Worm (Caenorhabditis elegans) whole organism, L4 larva: ENCODE measurements around the gene abf-6.

Experiments used
- F37D6.2 ChIP-seq: sonication (generic microtip); optimal IDR thresholded peaks from 2 replicates; lab custom pipeline; 2016; ENCODE audit warnings: mild to moderate bottlenecking, missing genetic modification characterization, missing compliant biosample characterization
- F44E2.7 ChIP-seq: fragments of 200-800 bp; sonication (Bioruptor generic); IDR thresholded peaks from 2 replicates; pipeline ENCODE4 v2.1.2; 2022; ENCODE audit warnings: missing genetic modification characterization, missing compliant biosample characterization
- R02D3.7 ChIP-seq: fragments of 150-350 bp; sonication (generic microtip); optimal IDR thresholded peaks from 3 replicates; lab custom pipeline; 2014; ENCODE audit warnings: missing biosample characterization, missing genetic modification characterization
- T20F7.1 ChIP-seq: fragments of 200-800 bp; sonication (Bioruptor generic); optimal IDR thresholded peaks from 2 replicates; lab custom pipeline; 2018; ENCODE audit warnings: mild to moderate bottlenecking, missing genetic modification characterization, missing compliant biosample characterization
- T26A8.4 ChIP-seq: fragments of 200-800 bp; sonication (Bioruptor generic); IDR thresholded peaks from 2 replicates; pipeline ENCODE4 v1.3.6; 2022; ENCODE audit warnings: missing genetic modification characterization, missing compliant biosample characterization
- Y48G9A.11 ChIP-seq: fragments of 200-800 bp; sonication (Bioruptor generic); IDR thresholded peaks from 2 replicates; pipeline ENCODE4 v1.3.6; 2022; ENCODE audit warnings: missing genetic modification reagents, missing genetic modification characterization, missing compliant biosample characterization
- Y5F2A.4 ChIP-seq: fragments of 200-800 bp; sonication (Bioruptor generic); optimal IDR thresholded peaks from 2 replicates; lab custom pipeline; 2018; ENCODE audit warnings: mild to moderate bottlenecking, missing genetic modification characterization, missing compliant biosample characterization
- Y75B8A.6 ChIP-seq: fragments of 200-800 bp; sonication (Bioruptor generic); IDR thresholded peaks from 2 replicates; pipeline ENCODE4 v1.3.6; 2022; ENCODE audit warnings: missing genetic modification reagents, missing genetic modification characterization, missing compliant biosample characterization
- ZK337.2 ChIP-seq: fragments of 200-800 bp; sonication (Bioruptor generic); IDR thresholded peaks from 2 replicates; pipeline ENCODE4 v1.3.6; 2022; ENCODE audit warnings: missing genetic modification reagents, missing genetic modification characterization, missing compliant biosample characterization
- ama-1 ChIP-seq: fragments of 150-350 bp; optimal IDR thresholded peaks from 2 replicates; lab custom pipeline; 2014; ENCODE audit warnings: inconsistent platforms, mixed read lengths
- arid-1 ChIP-seq: fragments of 200-800 bp; sonication (Bioruptor generic); conservative IDR thresholded peaks from 2 replicates; pipeline ENCODE4 v1.3.6; 2022; ENCODE audit warnings: missing genetic modification reagents, missing genetic modification characterization, missing compliant biosample characterization
- ceh-32 ChIP-seq: sonication (generic microtip); optimal IDR thresholded peaks from 2 replicates; lab custom pipeline; 2016; ENCODE audit warnings: mild to moderate bottlenecking, missing genetic modification characterization, missing compliant biosample characterization; ENCODE audit not compliant: poor library complexity
- ceh-44 ChIP-seq: fragments of 200-800 bp; sonication (Bioruptor generic); IDR thresholded peaks from 2 replicates; pipeline ENCODE4 v1.3.6; 2022; ENCODE audit warnings: missing genetic modification reagents, missing genetic modification characterization, missing compliant biosample characterization
- ctbp-1 ChIP-seq: fragments of 200-800 bp; sonication (Bioruptor generic); IDR thresholded peaks from 2 replicates; pipeline ENCODE4 v1.3.6; 2022; ENCODE audit warnings: missing genetic modification reagents, missing genetic modification characterization, missing compliant biosample characterization
- daf-8 ChIP-seq: fragments of 200-800 bp; sonication (Bioruptor generic); IDR thresholded peaks from 2 replicates; pipeline ENCODE4 v1.3.6; 2022; ENCODE audit warnings: missing genetic modification characterization, missing compliant biosample characterization
- dmd-6 ChIP-seq: fragments of 200-800 bp; sonication (Bioruptor generic); IDR thresholded peaks from 2 replicates; pipeline ENCODE4 v1.3.6; 2022; ENCODE audit warnings: missing genetic modification reagents, missing genetic modification characterization, missing compliant biosample characterization
- dmd-8 ChIP-seq: fragments of 200-800 bp; sonication (Bioruptor generic); IDR thresholded peaks from 2 replicates; pipeline ENCODE4 v1.3.6; 2022; ENCODE audit warnings: missing genetic modification characterization, missing compliant biosample characterization
- dmd-9 ChIP-seq: fragments of 200-800 bp; sonication (Bioruptor generic); IDR thresholded peaks from 2 replicates; pipeline ENCODE4 v1.3.6; 2022; ENCODE audit warnings: missing genetic modification reagents, missing genetic modification characterization, missing compliant biosample characterization
- duxl-1 ChIP-seq: sonication (generic microtip); optimal IDR thresholded peaks from 2 replicates; lab custom pipeline; 2016; ENCODE audit warnings: mild to moderate bottlenecking, missing genetic modification characterization, moderate library complexity, missing compliant biosample characterization; ENCODE audit not compliant: poor library complexity
- egl-43 ChIP-seq: fragments of 200-800 bp; sonication (Bioruptor generic); IDR thresholded peaks from 2 replicates; pipeline ENCODE4 v1.3.6; 2022; ENCODE audit warnings: missing genetic modification reagents, missing genetic modification characterization, missing compliant biosample characterization
- gei-8 ChIP-seq: fragments of 200-800 bp; sonication (Bioruptor generic); optimal IDR thresholded peaks from 2 replicates; lab custom pipeline; 2018; ENCODE audit warnings: mild to moderate bottlenecking, missing genetic modification characterization, missing compliant biosample characterization
- hif-1 ChIP-seq, 2 experiments: sonication (generic microtip); optimal IDR thresholded peaks; 2 replicates each; lab custom pipeline; 2016 to 2017; ENCODE audit warnings: missing compliant biosample characterization in 2 of 2, missing genetic modification characterization in 2 of 2, missing genetic modification reagents in 2 of 2, missing genotype in 2 of 2, mild to moderate bottlenecking in 1 of 2
- hlh-11 ChIP-seq: fragments of 200-800 bp; sonication (Bioruptor generic); optimal IDR thresholded peaks from 2 replicates; lab custom pipeline; 2018; ENCODE audit warnings: mild to moderate bottlenecking, missing genetic modification characterization, missing compliant biosample characterization
- hmg-1.1 ChIP-seq: fragments of 200-800 bp; sonication (Bioruptor generic); IDR thresholded peaks from 2 replicates; pipeline ENCODE4 v1.3.6; 2022; ENCODE audit warnings: missing genetic modification reagents, missing genetic modification characterization, missing compliant biosample characterization
- jun-1 ChIP-seq: fragments of 150-350 bp; optimal IDR thresholded peaks from 2 replicates; lab custom pipeline; 2014; ENCODE audit warnings: missing biosample characterization, missing genetic modification reagents, missing genetic modification characterization
- lin-1 ChIP-seq: fragments of 200-800 bp; sonication (Bioruptor generic); IDR thresholded peaks from 2 replicates; pipeline ENCODE4 v1.3.6; 2022; ENCODE audit warnings: missing genetic modification reagents, missing genetic modification characterization, missing compliant biosample characterization
- lsy-2 ChIP-seq, 2 experiments: fragments of 150-350 bp in 1 of 2; sonication (generic microtip) in 1 of 2; optimal IDR thresholded peaks; 2 replicates each; lab custom pipeline; 2014 to 2017; ENCODE audit warnings: missing biosample characterization in 2 of 2, missing genetic modification characterization in 2 of 2
- madf-5 ChIP-seq, 2 experiments: fragments of 200-800 bp; sonication (Bioruptor generic); IDR thresholded peaks; 2 replicates each; pipeline ENCODE4 v1.3.6; 2022; ENCODE audit warnings: missing compliant biosample characterization in 2 of 2, missing genetic modification characterization in 2 of 2
- mdt-29 ChIP-seq: fragments of 200-800 bp; sonication (Bioruptor generic); IDR thresholded peaks from 2 replicates; pipeline ENCODE4 v1.3.6; 2022; ENCODE audit warnings: missing genetic modification reagents, missing genetic modification characterization, missing compliant biosample characterization
- mes-2 ChIP-seq: sonication (generic microtip); optimal IDR thresholded peaks from 2 replicates; lab custom pipeline; 2016; ENCODE audit warnings: missing genotype, mild to moderate bottlenecking, missing genetic modification characterization, missing compliant biosample characterization; ENCODE audit not compliant: poor library complexity, severe bottlenecking
- mxl-2 ChIP-seq: fragments of 200-800 bp; sonication (Bioruptor generic); conservative IDR thresholded peaks from 2 replicates; pipeline ENCODE4 v1.3.6; 2022; ENCODE audit warnings: missing genetic modification reagents, missing genetic modification characterization, missing compliant biosample characterization
- mxl-3 ChIP-seq: fragments of 200-800 bp; sonication (Bioruptor generic); optimal IDR thresholded peaks from 2 replicates; lab custom pipeline; 2018; ENCODE audit warnings: mild to moderate bottlenecking, missing genetic modification characterization, missing compliant biosample characterization
- nhr-102 ChIP-seq: sonication (generic microtip); optimal IDR thresholded peaks from 2 replicates; lab custom pipeline; 2016; ENCODE audit warnings: mild to moderate bottlenecking, missing genetic modification characterization, moderate library complexity, missing compliant biosample characterization
- nhr-28 ChIP-seq: fragments of 150-350 bp; optimal IDR thresholded peaks from 2 replicates; lab custom pipeline; 2014; ENCODE audit warnings: missing biosample characterization, missing genetic modification characterization
- nhr-41 ChIP-seq: fragments of 200-800 bp; sonication (Bioruptor generic); IDR thresholded peaks from 2 replicates; pipeline ENCODE4 v1.3.6; 2022; ENCODE audit warnings: missing genetic modification reagents, missing genetic modification characterization, missing compliant biosample characterization
- nhr-42 ChIP-seq: fragments of 200-800 bp; sonication (Bioruptor generic); IDR thresholded peaks from 2 replicates; pipeline ENCODE4 v1.3.6; 2022; ENCODE audit warnings: missing genetic modification characterization, missing compliant biosample characterization
- nhr-48 ChIP-seq: sonication (generic microtip); optimal IDR thresholded peaks from 2 replicates; lab custom pipeline; 2016; ENCODE audit warnings: mild to moderate bottlenecking, missing genetic modification characterization, missing compliant biosample characterization
- nhr-6 ChIP-seq: fragments of 150-350 bp; optimal IDR thresholded peaks from 2 replicates; lab custom pipeline; 2014; ENCODE audit warnings: missing biosample characterization, missing genetic modification characterization
- nhr-76 ChIP-seq: fragments of 150-350 bp; optimal IDR thresholded peaks from 2 replicates; lab custom pipeline; 2014; ENCODE audit warnings: missing biosample characterization, missing genetic modification characterization
- nhr-77 ChIP-seq: fragments of 150-350 bp; optimal IDR thresholded peaks from 2 replicates; lab custom pipeline; 2014; ENCODE audit warnings: missing biosample characterization, missing genetic modification characterization
- php-3 ChIP-seq: fragments of 200-800 bp; sonication (Bioruptor generic); IDR thresholded peaks from 2 replicates; pipeline ENCODE4 v1.3.6; 2022; ENCODE audit warnings: missing genetic modification reagents, missing genetic modification characterization, missing compliant biosample characterization
- saeg-2 ChIP-seq: fragments of 200-800 bp; sonication (Bioruptor generic); IDR thresholded peaks from 2 replicates; pipeline ENCODE4 v1.3.6; 2022; ENCODE audit warnings: missing genetic modification reagents, missing genetic modification characterization, missing compliant biosample characterization
- sdz-12 ChIP-seq: fragments of 200-800 bp; sonication (Bioruptor generic); optimal IDR thresholded peaks from 2 replicates; lab custom pipeline; 2018; ENCODE audit warnings: mild to moderate bottlenecking, missing genetic modification characterization, missing compliant biosample characterization
- set-16 ChIP-seq: fragments of 200-800 bp; sonication (Bioruptor generic); IDR thresholded peaks from 2 replicates; pipeline ENCODE4 v1.3.6; 2022; ENCODE audit warnings: missing genetic modification reagents, missing genetic modification characterization, missing compliant biosample characterization
- spr-3 ChIP-seq: fragments of 200-800 bp; sonication (Bioruptor generic); optimal IDR thresholded peaks from 2 replicates; lab custom pipeline; 2018; ENCODE audit warnings: mild to moderate bottlenecking, missing genetic modification characterization, missing compliant biosample characterization
- unc-130 ChIP-seq: sonication (generic microtip); optimal IDR thresholded peaks from 2 replicates; lab custom pipeline; 2016; ENCODE audit warnings: missing genetic modification reagents, missing genetic modification characterization, missing compliant biosample characterization
- vab-7 ChIP-seq: fragments of 200-800 bp; sonication (Bioruptor generic); IDR thresholded peaks from 2 replicates; pipeline ENCODE4 v1.3.6; 2022; ENCODE audit warnings: missing genetic modification reagents, missing genetic modification characterization, missing compliant biosample characterization
- zip-11 ChIP-seq: fragments of 200-800 bp; sonication (Bioruptor generic); IDR thresholded peaks from 2 replicates; pipeline ENCODE4 v1.3.6; 2022; ENCODE audit warnings: missing genetic modification characterization, missing compliant biosample characterization
- ztf-7 ChIP-seq: fragments of 150-350 bp; optimal IDR thresholded peaks from 2 replicates; lab custom pipeline; 2014; ENCODE audit warnings: missing biosample characterization, missing genetic modification characterization

The abf-6 gene

DNA sequence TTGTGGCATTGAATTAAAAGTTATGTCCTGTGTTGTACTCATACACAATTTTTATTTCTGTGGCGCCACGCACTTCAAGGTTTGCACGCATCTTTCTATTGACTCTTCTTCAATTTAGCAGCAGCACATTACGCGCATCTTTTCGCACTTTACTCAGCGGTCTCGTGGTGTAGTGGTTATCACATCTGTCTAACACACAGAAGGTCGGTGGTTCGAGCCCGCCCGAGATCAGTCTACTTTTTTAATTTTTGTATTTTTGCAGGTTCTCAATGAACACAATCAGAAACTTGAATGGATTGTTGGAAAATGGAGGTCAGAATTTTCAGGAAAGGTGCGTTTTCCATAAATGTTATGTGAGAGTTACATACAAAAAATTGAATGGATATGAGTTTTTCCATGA, 49.6 kb downstream of the abf-6 start (continued):
- TF ChIP-seq nhr-102 (tag; lab: Kevin White, UChicago) (peak; percentile 15), mxl-2 (0 out of 2 replicates have a peak, but pooled peaks have one; percentile 59), zip-11 (GFP tag; lab: Robert Waterston, UW) (no peak), dmd-9 (GFP tag; lab: Robert Waterston, UW) (0 out of 2 replicates have a peak, but pooled peaks have one; percentile 24), R02D3.7 (tag; lab: Kevin White, UChicago) (no peak), spr-3 (GFP tag; lab: Kevin White, UChicago) (no peak), madf-5 (GFP tag; IDR thresholded peaks at IDR 0.05; lab: Robert Waterston, UW) (peak; percentile 80 to 81), mdt-29 (peak; percentile 59), lsy-2 (tag; optimal IDR thresholded peaks at IDR 0.05; lab: Kevin White, UChicago) (peak in 1 of 2 experiments; percentile 46), arid-1 (GFP tag; lab: Robert Waterston, UW) (peak; percentile 60), Y75B8A.6 (GFP tag; lab: Robert Waterston, UW) (peak; percentile 62; the same call in 1 of the 2 replicates), gei-8 (GFP tag; lab: Kevin White, UChicago) (no peak), jun-1 (peak; percentile 5), Y48G9A.11 (GFP tag; lab: Robert Waterston, UW) (peak; percentile 52; the same call in 1 of the 2 replicates), nhr-42 (GFP tag; lab: Robert Waterston, UW) (peak; percentile 49; the same call in 1 of the 2 replicates), nhr-28 (peak; percentile 43), saeg-2 (no peak), php-3 (GFP tag; lab: Robert Waterston, UW) (peak; percentile 45; the same call in 1 of the 2 replicates), ztf-7 (peak; percentile 40), ama-1 (lab: Kevin White, UChicago) (no peak), Y5F2A.4 (GFP tag; lab: Kevin White, UChicago) (peak; percentile 28), T26A8.4 (peak; percentile 63), dmd-8 (GFP tag; lab: Robert Waterston, UW) (0 out of 2 replicates have a peak, but pooled peaks have one; percentile 49), ceh-44 (GFP tag; lab: Robert Waterston, UW) (peak; percentile 28; the same call in 1 of the 2 replicates), T20F7.1 (GFP tag; lab: Kevin White, UChicago) (no peak), dmd-6 (GFP tag; lab: Robert Waterston, UW) (peak; percentile 74), hlh-11 (peak; percentile 12), vab-7 (GFP tag; lab: Robert Waterston, UW) (peak; percentile 77), nhr-41 (GFP tag; lab: Robert Waterston, UW) (0 out of 2 replicates have a peak, but pooled peaks have one; percentile 30), hif-1 (tag; optimal IDR thresholded peaks at IDR 0.05; lab: Kevin White, UChicago) (peak in 1 of 2 experiments; percentile 43), nhr-77 (peak; percentile 47), egl-43 (GFP tag; lab: Robert Waterston, UW) (peak; percentile 89), duxl-1 (tag; lab: Kevin White, UChicago) (peak; percentile 4), F37D6.2 (tag; lab: Kevin White, UChicago) (no peak), unc-130 (no peak), hmg-1.1 (GFP tag; lab: Robert Waterston, UW) (peak; percentile 82)

DNA sequence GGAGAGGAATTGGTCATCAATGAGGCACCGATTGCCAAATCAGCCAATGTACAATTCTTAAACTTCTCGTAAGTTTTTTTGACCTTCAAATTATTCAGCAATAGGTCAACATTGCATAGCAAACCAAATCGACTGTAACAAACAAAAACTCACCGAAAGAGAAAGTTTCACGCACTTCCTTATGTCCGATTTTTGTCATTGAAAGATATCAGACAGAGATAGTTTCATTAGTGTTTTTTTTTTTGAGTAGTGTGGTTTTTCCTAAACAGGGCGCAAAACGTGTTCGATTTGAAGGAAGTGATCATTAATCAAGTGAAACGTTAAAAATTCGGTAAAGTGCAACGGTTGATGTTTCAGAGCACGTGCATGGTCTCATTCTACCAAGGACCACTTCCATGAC, 50.3 kb downstream of the abf-6 start:
- TF ChIP-seq hmg-1.1 (GFP tag; lab: Robert Waterston, UW) = no peak
- peak; percentile 47 for TF ChIP-seq hlh-11
- no peak for TF ChIP-seq nhr-76 (tag; lab: Kevin White, UChicago)
- TF ChIP-seq dmd-6 (GFP tag; lab: Robert Waterston, UW) = peak; percentile 25; the same call in 1 of the 2 replicates
- TF ChIP-seq sdz-12 (GFP tag; lab: Kevin White, UChicago) = no peak
- TF ChIP-seq F44E2.7 (GFP tag; lab: Robert Waterston, UW) = no peak
- TF ChIP-seq nhr-48 (tag; lab: Kevin White, UChicago) = peak; percentile 77
- no peak for TF ChIP-seq gei-8 (GFP tag; lab: Kevin White, UChicago)
- no peak for TF ChIP-seq ctbp-1 (GFP tag; lab: Robert Waterston, UW)
- TF ChIP-seq hif-1 (tag; optimal IDR thresholded peaks at IDR 0.05; lab: Kevin White, UChicago) = no peak
- TF ChIP-seq ceh-32 (tag; lab: Kevin White, UChicago) = no peak
- TF ChIP-seq nhr-6 (tag; lab: Kevin White, UChicago) = no peak
- TF ChIP-seq mes-2 = peak; percentile 2
- TF ChIP-seq mxl-3 = peak; percentile 58
- no peak for TF ChIP-seq nhr-42 (GFP tag; lab: Robert Waterston, UW)
- TF ChIP-seq zip-11 (GFP tag; lab: Robert Waterston, UW) = no peak
- no peak for TF ChIP-seq ama-1 (lab: Kevin White, UChicago)
- no peak for TF ChIP-seq ZK337.2 (GFP tag; lab: Robert Waterston, UW)
- TF ChIP-seq lsy-2 (tag; optimal IDR thresholded peaks at IDR 0.05; lab: Kevin White, UChicago) = peak in 1 of 2 experiments; percentile 5
- TF ChIP-seq set-16 (GFP tag; lab: Robert Waterston, UW) = no peak
- TF ChIP-seq daf-8 (GFP tag; lab: Robert Waterston, UW) = no peak
- no peak for TF ChIP-seq lin-1
- TF ChIP-seq T20F7.1 (GFP tag; lab: Kevin White, UChicago) = no peak
